Fruit fly (Drosophila melanogaster) whole organism, wandering third instar larva: Measurements from ENCODE around the gene sv.

ENCODE experiments used
- Abd-B ChIP-seq: fragments of >200 bp; optimal IDR thresholded peaks from 2 replicates; lab custom pipeline; 2017; ENCODE audit warnings: missing biosample characterization, missing genetic modification characterization
- CG32264 ChIP-seq: fragments of 200-800 bp; sonication (Bioruptor generic); optimal IDR thresholded peaks from 2 replicates; lab custom pipeline; 2016; ENCODE audit warnings: missing biosample characterization, missing genetic modification characterization
- CG9705 ChIP-seq: fragments of 200-800 bp; sonication (Bioruptor generic); optimal IDR thresholded peaks from 2 replicates; lab custom pipeline; 2018; ENCODE audit warnings: missing biosample characterization, mild to moderate bottlenecking, missing genetic modification characterization
- CrebA ChIP-seq: fragments of 200-800 bp; sonication (Bioruptor generic); optimal IDR thresholded peaks from 2 replicates; lab custom pipeline; 2016; ENCODE audit warnings: missing biosample characterization, mild to moderate bottlenecking, missing genetic modification characterization, borderline replicate concordance
- Dfd ChIP-seq: fragments of >200 bp; optimal IDR thresholded peaks from 2 replicates; lab custom pipeline; 2017; ENCODE audit warnings: missing biosample characterization, missing genetic modification characterization
- GATAd ChIP-seq: sonication (Bioruptor generic); optimal IDR thresholded peaks from 2 replicates; lab custom pipeline; 2016; ENCODE audit warnings: missing biosample characterization, missing genetic modification characterization
- HLH106 ChIP-seq: fragments of 200-800 bp; optimal IDR thresholded peaks from 3 replicates; lab custom pipeline; 2019; ENCODE audit warnings: missing biosample characterization, mild to moderate bottlenecking, missing genetic modification characterization, moderate library complexity
- Hnf4 ChIP-seq: fragments of 200-800 bp; sonication (Bioruptor generic); optimal IDR thresholded peaks from 2 replicates; lab custom pipeline; 2016; ENCODE audit warnings: missing biosample characterization, mild to moderate bottlenecking, missing genetic modification characterization
- Hr83 ChIP-seq: fragments of 200-300 bp; sonication (Bioruptor generic); optimal IDR thresholded peaks from 2 replicates; lab custom pipeline; 2016; ENCODE audit warnings: missing biosample characterization, mild to moderate bottlenecking, missing genetic modification characterization, moderate library complexity; ENCODE audit not compliant: poor library complexity, severe bottlenecking
- Jra ChIP-seq: sonication (Bioruptor generic); optimal IDR thresholded peaks from 2 replicates; lab custom pipeline; 2016; ENCODE audit warnings: missing biosample characterization, missing genetic modification characterization
- Mio ChIP-seq: sonication (Bioruptor generic); optimal IDR thresholded peaks from 2 replicates; lab custom pipeline; 2016; ENCODE audit warnings: missing biosample characterization, missing genetic modification characterization
- Myc ChIP-seq: fragments of >200 bp; optimal IDR thresholded peaks from 2 replicates; lab custom pipeline; 2017
- N ChIP-seq: fragments of >200 bp; optimal IDR thresholded peaks from 2 replicates; lab custom pipeline; 2018; ENCODE audit warnings: missing biosample characterization, missing external identifiers, missing genetic modification characterization
- OdsH ChIP-seq: fragments of 200-800 bp; sonication (Bioruptor generic); optimal IDR thresholded peaks from 2 replicates; lab custom pipeline; 2016; ENCODE audit warnings: missing biosample characterization, mild to moderate bottlenecking, missing genetic modification characterization
- Rel ChIP-seq, 2 experiments: fragments of 200-800 bp; sonication (Bioruptor generic) in 1 of 2; optimal IDR thresholded peaks; 2 replicates in 1 of 2; 3 replicates in 1 of 2; lab custom pipeline; 2016 to 2019; ENCODE audit warnings: mild to moderate bottlenecking in 2 of 2, missing biosample characterization in 2 of 2, missing genetic modification characterization in 2 of 2, moderate library complexity in 1 of 2
- Sp1 ChIP-seq: fragments of 200-800 bp; sonication (Bioruptor generic); optimal IDR thresholded peaks from 3 replicates; lab custom pipeline; 2019; ENCODE audit warnings: missing biosample characterization, mild to moderate bottlenecking, missing genetic modification characterization, moderate library complexity
- Vsx2 ChIP-seq: fragments of 200-300, 225-300 bp; sonication (Bioruptor generic); optimal IDR thresholded peaks from 2 replicates; lab custom pipeline; 2018; ENCODE audit warnings: missing biosample characterization, missing genetic modification characterization; ENCODE audit not compliant: partially characterized antibody
- dl ChIP-seq, 2 experiments: fragments of 175-275, 200-275 bp in 1 of 2; fragments of 200-275 bp in 1 of 2; sonication (Bioruptor generic); optimal IDR thresholded peaks; lab custom pipeline; 2018; ENCODE audit warnings: mild to moderate bottlenecking in 2 of 2, missing biosample characterization in 2 of 2, missing genetic modification characterization in 2 of 2, moderate library complexity in 2 of 2; ENCODE audit not compliant: partially characterized antibody in 2 of 2, insufficient read depth in 1 of 2
- dmrt93B ChIP-seq: fragments of 200-800 bp; sonication (Bioruptor generic); optimal IDR thresholded peaks from 2 replicates; lab custom pipeline; 2018; ENCODE audit warnings: missing biosample characterization, mild to moderate bottlenecking, missing genetic modification characterization
- dsf ChIP-seq: sonication (Bioruptor generic); optimal IDR thresholded peaks from 2 replicates; lab custom pipeline; 2016; ENCODE audit warnings: missing biosample characterization, missing genetic modification characterization, borderline replicate concordance
- ey ChIP-seq: fragments of 200-800 bp; sonication (Bioruptor generic); optimal IDR thresholded peaks from 2 replicates; lab custom pipeline; 2016; ENCODE audit warnings: missing biosample characterization, missing genetic modification characterization
- foxo ChIP-seq, 2 experiments: fragments of 200-800 bp; sonication (Bioruptor generic); optimal IDR thresholded peaks; 2 replicates in 1 of 2; 3 replicates in 1 of 2; lab custom pipeline; 2016 to 2017; ENCODE audit warnings: missing biosample characterization in 2 of 2, missing genetic modification characterization in 2 of 2
- fru ChIP-seq: fragments of 200-800 bp; sonication (Bioruptor generic); optimal IDR thresholded peaks from 3 replicates; lab custom pipeline; 2016; ENCODE audit warnings: missing biosample characterization, mild to moderate bottlenecking, missing genetic modification characterization
- h ChIP-seq: fragments of 200-800 bp; sonication (Bioruptor generic); optimal IDR thresholded peaks from 3 replicates; lab custom pipeline; 2016; ENCODE audit warnings: missing biosample characterization, mild to moderate bottlenecking, missing genetic modification characterization
- jim ChIP-seq: fragments of 175-275, 200-325 bp; sonication (Bioruptor generic); optimal IDR thresholded peaks from 2 replicates; lab custom pipeline; 2016; ENCODE audit warnings: missing biosample characterization, mild to moderate bottlenecking, missing genetic modification characterization
- lola ChIP-seq: fragments of >200 bp; optimal IDR thresholded peaks from 2 replicates; lab custom pipeline; 2017; ENCODE audit warnings: missing biosample characterization, missing genetic modification characterization
- psq ChIP-seq: fragments of 200-800 bp; sonication (Bioruptor generic); optimal IDR thresholded peaks from 3 replicates; lab custom pipeline; 2017; ENCODE audit warnings: missing biosample characterization, mild to moderate bottlenecking, missing genetic modification characterization, moderate library complexity
- rgr ChIP-seq: fragments of 200-800 bp; sonication (Bioruptor generic); optimal IDR thresholded peaks from 3 replicates; lab custom pipeline; 2016; ENCODE audit warnings: missing biosample characterization, mild to moderate bottlenecking, missing genetic modification characterization
- sage ChIP-seq: fragments of 200-800 bp; sonication (Bioruptor generic); optimal IDR thresholded peaks from 2 replicates; lab custom pipeline; 2016; ENCODE audit warnings: missing biosample characterization, mild to moderate bottlenecking, missing genetic modification characterization
- tai ChIP-seq: sonication (Bioruptor generic); optimal IDR thresholded peaks from 2 replicates; lab custom pipeline; 2016; ENCODE audit warnings: missing biosample characterization, missing genetic modification characterization
- usp ChIP-seq: fragments of >200 bp; optimal IDR thresholded peaks from 2 replicates; lab custom pipeline; 2017; ENCODE audit warnings: missing biosample characterization, missing genetic modification characterization
- woc ChIP-seq: sonication (Bioruptor generic); optimal IDR thresholded peaks from 2 replicates; lab custom pipeline; 2016; ENCODE audit warnings: missing biosample characterization, mild to moderate bottlenecking, missing genetic modification characterization

sv gene

dm6 chr4:1088480-1088879 lies at the start of gene sv:
Gene sv (plus strand): TSS chr4:1088798.
- TF ChIP-seq jim (GFP tag; lab: Kevin White, UChicago), result no peak
- TF ChIP-seq HLH106 (tag; lab: Kevin White, UChicago), result no peak
- no peak for TF ChIP-seq Rel (GFP tag; optimal IDR thresholded peaks at IDR 0.05; lab: Kevin White, UChicago)
- no peak for TF ChIP-seq Rel (tag; optimal IDR thresholded peaks at IDR 0.05; lab: Kevin White, UChicago)
- TF ChIP-seq h (GFP tag; lab: Kevin White, UChicago), result no peak
- no peak for TF ChIP-seq Myc (lab: Kevin White, UChicago)
- TF ChIP-seq Sp1 (GFP tag; lab: Kevin White, UChicago), result no peak
- TF ChIP-seq usp (GFP tag; lab: Kevin White, UChicago), result no peak
- TF ChIP-seq N (GFP tag; lab: Kevin White, UChicago), result no peak
- no peak for TF ChIP-seq CG32264
- no peak for TF ChIP-seq Hr83 (GFP tag; lab: Kevin White, UChicago)
- TF ChIP-seq foxo (GFP tag; optimal IDR thresholded peaks at IDR 0.05; lab: Kevin White, UChicago), result no peak
- TF ChIP-seq Vsx2 (GFP tag; lab: Kevin White, UChicago), result no peak
- no peak for TF ChIP-seq Dfd
- no peak for TF ChIP-seq Abd-B (GFP tag; lab: Kevin White, UChicago)
- TF ChIP-seq tai (GFP tag; lab: Kevin White, UChicago), result no peak
- no peak for TF ChIP-seq lola
- TF ChIP-seq CrebA, result no peak
- no peak for TF ChIP-seq sage (GFP tag; lab: Kevin White, UChicago)
- TF ChIP-seq dmrt93B (GFP tag; lab: Kevin White, UChicago), result no peak

DNA sequence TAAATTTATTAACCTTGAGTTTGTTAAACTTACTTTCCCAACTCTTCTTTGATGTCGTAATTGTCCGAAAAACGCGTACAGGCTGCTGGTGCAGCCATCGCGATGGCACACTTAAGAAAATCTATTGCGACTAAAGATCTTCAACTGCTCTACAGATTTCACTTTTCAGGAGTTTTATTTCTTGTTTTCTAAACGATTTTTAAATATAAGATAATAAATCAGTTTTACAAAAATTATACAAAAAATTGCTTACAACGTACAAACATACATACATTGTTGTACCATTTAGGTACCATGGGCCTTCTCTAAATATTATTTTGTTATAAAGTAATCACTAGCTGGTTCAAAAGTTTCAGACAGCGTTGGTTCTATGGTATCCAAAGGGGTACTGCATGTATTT lies 38.2 kb upstream of the sv start:
- TF ChIP-seq Hnf4, result no peak
- no peak for TF ChIP-seq Sp1 (GFP tag; lab: Kevin White, UChicago)
- no peak for TF ChIP-seq lola
- TF ChIP-seq h (GFP tag; lab: Kevin White, UChicago), result no peak
- no peak for TF ChIP-seq OdsH (GFP tag; lab: Kevin White, UChicago)
- TF ChIP-seq fru, result no peak
- no peak for TF ChIP-seq Hr83 (GFP tag; lab: Kevin White, UChicago)
- TF ChIP-seq Rel (GFP tag; optimal IDR thresholded peaks at IDR 0.05; lab: Kevin White, UChicago), result no peak
- TF ChIP-seq Rel (tag; optimal IDR thresholded peaks at IDR 0.05; lab: Kevin White, UChicago), result no peak
- no peak for TF ChIP-seq Abd-B (GFP tag; lab: Kevin White, UChicago)
- no peak for TF ChIP-seq jim (GFP tag; lab: Kevin White, UChicago)
- TF ChIP-seq dmrt93B (GFP tag; lab: Kevin White, UChicago), result no peak
- no peak for TF ChIP-seq Mio (GFP tag; lab: Kevin White, UChicago)
- TF ChIP-seq CG9705 (GFP tag; lab: Kevin White, UChicago), result no peak
- TF ChIP-seq woc (GFP tag; lab: Kevin White, UChicago), result no peak
- TF ChIP-seq usp (GFP tag; lab: Kevin White, UChicago), result no peak
- no peak for TF ChIP-seq GATAd (GFP tag; lab: Kevin White, UChicago)
- TF ChIP-seq Myc (lab: Kevin White, UChicago), result no peak
- no peak for TF ChIP-seq foxo (GFP tag; optimal IDR thresholded peaks at IDR 0.05; lab: Kevin White, UChicago)
- no peak for TF ChIP-seq dl (GFP tag; optimal IDR thresholded peaks at IDR 0.05; lab: Kevin White, UChicago; ENCODE audit: insufficient read depth in 1 of 2, partially characterized antibody in 2 of 2)
- no peak for TF ChIP-seq dsf (GFP tag; lab: Kevin White, UChicago)

dm6 chr4:1051271-1051670 lies 37.3 kb upstream of the sv start:
- TF ChIP-seq woc (GFP tag; lab: Kevin White, UChicago) (peak; percentile 73), dl (GFP tag; optimal IDR thresholded peaks at IDR 0.05; lab: Kevin White, UChicago; ENCODE audit: insufficient read depth in 1 of 2, partially characterized antibody in 2 of 2) (no peak), Hnf4 (peak; percentile 13), Jra (GFP tag; lab: Kevin White, UChicago) (no peak), Vsx2 (GFP tag; lab: Kevin White, UChicago) (no peak), Hr83 (GFP tag; lab: Kevin White, UChicago) (peak; percentile 42), N (GFP tag; lab: Kevin White, UChicago) (peak; percentile 33)

- TF ChIP-seq lola, result no peak
- no peak for TF ChIP-seq Jra (GFP tag; lab: Kevin White, UChicago)
- TF ChIP-seq sage (GFP tag; lab: Kevin White, UChicago), result peak; percentile 37
- peak; percentile 3 for TF ChIP-seq OdsH (GFP tag; lab: Kevin White, UChicago)
- peak; percentile 32 for TF ChIP-seq psq (GFP tag; lab: Kevin White, UChicago)
- TF ChIP-seq ey (GFP tag; lab: Kevin White, UChicago), result no peak
- peak; percentile 38 for TF ChIP-seq rgr (GFP tag; lab: Kevin White, UChicago)
- peak; percentile 40 for TF ChIP-seq h (GFP tag; lab: Kevin White, UChicago)
- TF ChIP-seq woc (GFP tag; lab: Kevin White, UChicago), result peak; percentile 24
- no peak for TF ChIP-seq GATAd (GFP tag; lab: Kevin White, UChicago)
- TF ChIP-seq dsf (GFP tag; lab: Kevin White, UChicago), result no peak
Measured at dm6 chr4:1053653-1054163, 34.9 kb upstream of the sv start, which contains the start of gene CaMKII. Gene CaMKII (minus strand): TSS chr4:1053703.
